Fruit fly (Drosophila melanogaster): ENCODE measurements around the gene CG13659.
A peak's percentile ranks its signal among the peaks of the same experiment; 100 is the strongest.

The CG13659 gene

dm6 chr3R:25320898-25321297 is 20.2 kb downstream of the CG13659 start:
- TF ChIP-seq noc (tag; optimal IDR thresholded peaks at IDR 0.05), result peak; percentile 34

- no peak for TF ChIP-seq noc (tag; optimal IDR thresholded peaks at IDR 0.05)
These were observed 21.0 kb downstream of the CG13659 start for dm6 chr3R:25321681-25322080.

dm6 chr3R:25322657-25323056 is 22.0 kb downstream of the CG13659 start, which contains the start of gene CG10562:
Gene CG10562 (minus strand): TSS chr3R:25322757.
- no peak for TF ChIP-seq noc (tag; optimal IDR thresholded peaks at IDR 0.05)

- peak; percentile 48 for TF ChIP-seq noc (tag; optimal IDR thresholded peaks at IDR 0.05)
These were observed 28.4 kb downstream of the CG13659 start, which contains the start of gene CHKov1 for dm6 chr3R:25329079-25329478. Gene CHKov1 (minus strand): TSS chr3R:25329316.

dm6 chr3R:25331103-25331502 is 30.4 kb downstream of the CG13659 start, which contains the start of gene CHKov2:
Gene CHKov2 (minus strand): TSS chr3R:25331203.
- TF ChIP-seq noc (tag; optimal IDR thresholded peaks at IDR 0.05), result no peak

dm6 chr3R:25335065-25335464 is 34.4 kb downstream of the CG13659 start, which contains the start of the genes CG10669 and CG11902:
Gene CG10669 (minus strand): TSS chr3R:25335243.
Gene CG11902 (plus strand): TSS chr3R:25335257.
- no peak for TF ChIP-seq noc (tag; optimal IDR thresholded peaks at IDR 0.05)

- no peak for TF ChIP-seq noc (tag; optimal IDR thresholded peaks at IDR 0.05)
These were observed 39.3 kb downstream of the CG13659 start, which contains the start of gene rha for dm6 chr3R:25339952-25340351. Gene rha (plus strand): TSS chr3R:25340252.

dm6 chr3R:25346899-25347298 is 46.2 kb downstream of the CG13659 start, which contains the start of gene tobi:
Gene tobi (minus strand): TSS chr3R:25346921.
- no peak for TF ChIP-seq noc (tag; optimal IDR thresholded peaks at IDR 0.05)

Measured in whole organism, larva.